1 fruit fly cellular context compared by ENCODE assay signal in the genomic region with DNA sequence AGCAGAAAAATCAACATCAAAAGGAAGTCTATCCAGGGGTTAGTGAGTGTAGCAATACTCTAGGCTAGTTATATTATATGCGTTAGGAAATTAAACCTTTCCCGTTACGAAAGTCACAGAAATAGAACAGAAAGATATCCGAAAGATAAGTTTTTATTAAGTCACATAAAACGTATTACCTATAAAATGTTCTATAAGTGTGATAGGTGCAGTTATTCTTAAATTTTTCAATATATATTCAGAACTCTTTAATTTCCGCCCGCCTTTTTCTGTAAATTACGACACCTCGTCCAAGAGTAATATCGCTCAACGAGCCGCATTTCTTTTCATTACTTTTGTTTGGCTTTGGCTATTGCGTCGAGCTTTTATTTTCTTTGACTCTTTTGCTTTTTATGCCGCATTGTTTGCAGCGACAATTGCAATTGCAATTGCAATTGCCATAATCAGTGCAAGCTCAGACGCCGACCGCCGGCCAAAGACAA.
TF ChIP-seq lines count a peak whose summit lies in the region.

No protein-coding gene starts in this region.

TF ChIP-seq in whole organism, prepupa, 60 proteins besides CTCF, POLR2A, EP300 and RAD21 (continued from another document):
- TF ChIP-seq esn (GFP tag; optimal IDR thresholded peaks at IDR 0.05; lab: Kevin White, UChicago): peak; percentile 8
- TF ChIP-seq fd85E (GFP tag; optimal IDR thresholded peaks at IDR 0.05; lab: Kevin White, UChicago): no peak
- TF ChIP-seq CG6792 (GFP tag; optimal IDR thresholded peaks at IDR 0.05; lab: Kevin White, UChicago): peak; percentile 20
- peak; percentile 24 for TF ChIP-seq topi (GFP tag; optimal IDR thresholded peaks at IDR 0.05; lab: Kevin White, UChicago)
- peak; percentile 60 for TF ChIP-seq CG6808 (GFP tag; optimal IDR thresholded peaks at IDR 0.05; lab: Kevin White, UChicago)
- peak; percentile 41 for TF ChIP-seq achi (GFP tag; optimal IDR thresholded peaks at IDR 0.05; lab: Kevin White, UChicago)
- no peak for TF ChIP-seq CG3919 (GFP tag; optimal IDR thresholded peaks at IDR 0.05; lab: Kevin White, UChicago)
- TF ChIP-seq CG10631 (GFP tag; optimal IDR thresholded peaks at IDR 0.05; lab: Kevin White, UChicago): peak; percentile 64
- TF ChIP-seq Ets21C (GFP tag; optimal IDR thresholded peaks at IDR 0.05; lab: Kevin White, UChicago): no peak
- no peak for TF ChIP-seq CG16779 (tag; optimal IDR thresholded peaks at IDR 0.05; lab: Kevin White, UChicago)
- TF ChIP-seq CG7368 (GFP tag; optimal IDR thresholded peaks at IDR 0.05; lab: Kevin White, UChicago): peak; percentile 8
- TF ChIP-seq dsx (GFP tag; optimal IDR thresholded peaks at IDR 0.05; lab: Kevin White, UChicago; ENCODE audit: poor library complexity, severe bottlenecking): no peak
- no peak for TF ChIP-seq Hr38 (GFP tag; optimal IDR thresholded peaks at IDR 0.05; lab: Kevin White, UChicago)
- TF ChIP-seq Eip93F (GFP tag; optimal IDR thresholded peaks at IDR 0.05; lab: Kevin White, UChicago): no peak
- TF ChIP-seq CG9139 (GFP tag; optimal IDR thresholded peaks at IDR 0.05; lab: Kevin White, UChicago): no peak
- peak in 1 of 2 experiments; percentile 11 for TF ChIP-seq ss (GFP tag; optimal IDR thresholded peaks at IDR 0.05; lab: Kevin White, UChicago)
TF ChIP-seq in whole organism, prepupa: peak in this region for 32.
